Worm (Caenorhabditis elegans) whole organism, L2 larva: ENCODE data around the gene ZK353.9.

Source experiments
- C34F6.9 ChIP-seq: fragments of 150-350 bp; optimal IDR thresholded peaks from 2 replicates; lab custom pipeline; 2014; ENCODE audit warnings: missing biosample characterization, missing genetic modification characterization
- F13H6.1 ChIP-seq: sonication (generic microtip); optimal IDR thresholded peaks from 2 replicates; lab custom pipeline; 2016; ENCODE audit warnings: missing genetic modification characterization, missing compliant biosample characterization
- Y55F3AM.14 ChIP-seq: fragments of 200-800 bp; sonication (Bioruptor generic); optimal IDR thresholded peaks from 2 replicates; lab custom pipeline; 2018; ENCODE audit warnings: mild to moderate bottlenecking, missing genetic modification characterization, missing compliant biosample characterization
- ZK546.5 ChIP-seq: sonication (generic microtip); optimal IDR thresholded peaks from 2 replicates; lab custom pipeline; 2017; ENCODE audit warnings: missing biosample characterization, missing genetic modification characterization
- alr-1 ChIP-seq: fragments of 150-350 bp; optimal IDR thresholded peaks from 2 replicates; lab custom pipeline; 2014; ENCODE audit warnings: missing biosample characterization, missing genetic modification characterization
- aly-2 ChIP-seq: fragments of 150-350 bp; optimal IDR thresholded peaks from 2 replicates; lab custom pipeline; 2014; ENCODE audit warnings: missing biosample characterization, missing genetic modification characterization
- ama-1 ChIP-seq: fragments of 150-350 bp; optimal IDR thresholded peaks from 2 replicates; lab custom pipeline; 2018; ENCODE audit warnings: inconsistent platforms
- blmp-1 ChIP-seq: sonication (generic microtip); optimal IDR thresholded peaks from 2 replicates; lab custom pipeline; 2017; ENCODE audit warnings: missing genetic modification characterization, mild to moderate bottlenecking, missing compliant biosample characterization, antibody characterized with exemption, moderate library complexity; ENCODE audit not compliant: insufficient read depth
- ceh-16 ChIP-seq: fragments of 150-350 bp; optimal IDR thresholded peaks from 2 replicates; lab custom pipeline; 2014; ENCODE audit warnings: missing biosample characterization, missing genetic modification characterization
- crh-2 ChIP-seq: sonication (generic microtip); optimal IDR thresholded peaks from 2 replicates; lab custom pipeline; 2017; ENCODE audit warnings: missing biosample characterization, missing genetic modification characterization
- elt-1 ChIP-seq: fragments of 150-350 bp; optimal IDR thresholded peaks from 2 replicates; lab custom pipeline; 2014; ENCODE audit warnings: missing biosample characterization, missing genetic modification characterization
- fos-1 ChIP-seq: fragments of 150-350 bp; optimal IDR thresholded peaks from 2 replicates; lab custom pipeline; 2014; ENCODE audit warnings: missing biosample characterization, missing genetic modification characterization
- gmeb-1 ChIP-seq: fragments of 150-350 bp; optimal IDR thresholded peaks from 2 replicates; lab custom pipeline; 2014; ENCODE audit warnings: missing biosample characterization, missing genetic modification characterization
- lin-13 ChIP-seq: fragments of 150-350 bp; optimal IDR thresholded peaks from 2 replicates; lab custom pipeline; 2014; ENCODE audit warnings: missing biosample characterization, missing genetic modification reagents, missing genetic modification characterization
- lsy-2 ChIP-seq, 2 experiments: fragments of 150-350 bp in 1 of 2; sonication (generic microtip) in 1 of 2; optimal IDR thresholded peaks; 2 replicates each; lab custom pipeline; 2014 to 2017; ENCODE audit warnings: missing biosample characterization in 2 of 2, missing genetic modification characterization in 2 of 2
- mab-5 ChIP-seq: fragments of 150-350 bp; optimal IDR thresholded peaks from 2 replicates; lab custom pipeline; 2014; ENCODE audit warnings: missing biosample characterization, missing genetic modification characterization
- mdl-1 ChIP-seq, 2 experiments: fragments of 150-350 bp in 1 of 2; sonication (generic microtip) in 1 of 2; optimal IDR thresholded peaks; 2 replicates each; lab custom pipeline; 2017; ENCODE audit warnings: missing biosample characterization in 2 of 2, missing genetic modification characterization in 2 of 2
- nhr-10 ChIP-seq: sonication (generic microtip); optimal IDR thresholded peaks from 2 replicates; lab custom pipeline; 2017; ENCODE audit warnings: missing biosample characterization, missing genetic modification characterization
- nhr-129 ChIP-seq: fragments of 150-350 bp; optimal IDR thresholded peaks from 2 replicates; lab custom pipeline; 2014; ENCODE audit warnings: missing biosample characterization, missing genetic modification characterization
- nhr-21 ChIP-seq: fragments of 150-350 bp; optimal IDR thresholded peaks from 2 replicates; lab custom pipeline; 2014; ENCODE audit warnings: missing biosample characterization, missing genetic modification characterization
- nhr-237 ChIP-seq: fragments of 150-350 bp; optimal IDR thresholded peaks from 2 replicates; lab custom pipeline; 2014; ENCODE audit warnings: missing biosample characterization, missing genetic modification characterization
- nhr-25 ChIP-seq: fragments of 150-350 bp; sonication (generic microtip); optimal IDR thresholded peaks from 3 replicates; lab custom pipeline; 2014; ENCODE audit warnings: missing biosample characterization, missing genetic modification characterization
- nhr-6 ChIP-seq: fragments of 150-350 bp; optimal IDR thresholded peaks from 2 replicates; lab custom pipeline; 2014; ENCODE audit warnings: missing biosample characterization, missing genetic modification characterization
- peb-1 ChIP-seq: fragments of 150-350 bp; optimal IDR thresholded peaks from 2 replicates; lab custom pipeline; 2014; ENCODE audit warnings: missing biosample characterization, missing genetic modification characterization
- skn-1 ChIP-seq: sonication (generic microtip); optimal IDR thresholded peaks from 2 replicates; lab custom pipeline; 2017; ENCODE audit warnings: missing biosample characterization, missing genetic modification characterization
- sma-3 ChIP-seq: sonication (generic microtip); optimal IDR thresholded peaks from 2 replicates; lab custom pipeline; 2016; ENCODE audit warnings: missing genetic modification reagents, missing genetic modification characterization, missing compliant biosample characterization
- sma-9 ChIP-seq, 2 experiments: fragments of 150-350 bp in 1 of 2; sonication (generic microtip) in 1 of 2; optimal IDR thresholded peaks; 2 replicates each; lab custom pipeline; 2014 to 2016; ENCODE audit warnings: missing genetic modification characterization in 2 of 2, mild to moderate bottlenecking in 1 of 2, missing biosample characterization in 1 of 2, missing compliant biosample characterization in 1 of 2, missing genetic modification reagents in 1 of 2, moderate library complexity in 1 of 2
- unc-39 ChIP-seq: fragments of 150-350 bp; optimal IDR thresholded peaks from 2 replicates; lab custom pipeline; 2014; ENCODE audit warnings: missing biosample characterization, missing genetic modification characterization
- unc-55 ChIP-seq: fragments of 150-350 bp; sonication (generic microtip); optimal IDR thresholded peaks from 3 replicates; lab custom pipeline; 2014; ENCODE audit warnings: missing biosample characterization, missing genetic modification reagents, missing genetic modification characterization
- unc-62 ChIP-seq: fragments of 150-350 bp; optimal IDR thresholded peaks from 2 replicates; lab custom pipeline; 2014; ENCODE audit warnings: missing biosample characterization, missing genetic modification reagents, missing genetic modification characterization
- zag-1 ChIP-seq: fragments of 150-350 bp; optimal IDR thresholded peaks from 2 replicates; lab custom pipeline; 2014; ENCODE audit warnings: missing biosample characterization, missing genetic modification characterization
- ztf-1 ChIP-seq: fragments of 200-800 bp; sonication (Bioruptor generic); conservative IDR thresholded peaks from 2 replicates; pipeline ENCODE4 v1.3.6; 2022; ENCODE audit warnings: missing genetic modification characterization, missing compliant biosample characterization
- ztf-11 ChIP-seq: sonication (generic microtip); optimal IDR thresholded peaks from 2 replicates; lab custom pipeline; 2017; ENCODE audit warnings: missing biosample characterization, missing genetic modification characterization
- ztf-4 ChIP-seq: fragments of 150-350 bp; optimal IDR thresholded peaks from 2 replicates; lab custom pipeline; 2014; ENCODE audit warnings: missing biosample characterization, missing genetic modification characterization

Gene ZK353.9

DNA sequence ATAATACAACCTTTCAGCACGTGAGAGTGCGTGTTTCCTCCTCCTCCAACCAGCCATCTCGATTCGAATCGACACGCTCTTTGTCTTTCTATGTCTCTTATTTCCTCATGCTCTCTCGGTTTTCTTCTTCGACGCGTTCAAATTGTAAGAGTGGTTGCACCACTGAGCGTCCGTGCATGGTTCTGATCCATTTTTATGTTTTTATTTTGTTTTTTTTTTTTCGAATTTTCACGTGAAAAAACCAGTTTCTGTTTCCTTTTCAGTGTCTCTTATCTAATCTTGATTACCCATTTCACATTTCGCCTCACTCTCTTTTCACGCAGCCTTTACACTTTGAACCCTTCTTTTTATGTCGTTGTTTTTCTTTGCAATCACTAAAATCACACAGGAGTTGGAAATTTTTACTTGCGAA is 38.4 kb upstream of the ZK353.9 start:
- TF ChIP-seq F13H6.1: peak; percentile 54
- peak; percentile 52 for TF ChIP-seq blmp-1
- TF ChIP-seq zag-1 (tag; lab: Kevin White, UChicago): no peak
- TF ChIP-seq lin-13 (GFP tag; lab: Kevin White, UChicago): no peak
- TF ChIP-seq sma-3 (GFP tag; lab: Kevin White, UChicago): peak; percentile 2
- peak; percentile 39 for TF ChIP-seq crh-2 (tag; lab: Kevin White, UChicago)
- peak; percentile 53 for TF ChIP-seq nhr-21 (tag; lab: Kevin White, UChicago)
- TF ChIP-seq nhr-129 (tag; lab: Kevin White, UChicago): peak; percentile 50
- peak; percentile 2 for TF ChIP-seq unc-55 (GFP tag; lab: Kevin White, UChicago)
- peak; percentile 53 for TF ChIP-seq nhr-25 (tag; lab: Kevin White, UChicago)
- TF ChIP-seq mdl-1 (tag; optimal IDR thresholded peaks at IDR 0.05; lab: Kevin White, UChicago): peak in 1 of 2 experiments; percentile 17
- peak; percentile 68 for TF ChIP-seq C34F6.9 (tag; lab: Kevin White, UChicago)
- TF ChIP-seq lsy-2 (tag; optimal IDR thresholded peaks at IDR 0.05; lab: Kevin White, UChicago): peak in 1 of 2 experiments; percentile 63
- peak; percentile 46 for TF ChIP-seq fos-1 (tag; lab: Kevin White, UChicago)
- no peak for TF ChIP-seq ama-1 (lab: Kevin White, UChicago)
- TF ChIP-seq Y55F3AM.14 (GFP tag; lab: Kevin White, UChicago): peak; percentile 39

- TF ChIP-seq fos-1 (tag; lab: Kevin White, UChicago): no peak
- no peak for TF ChIP-seq ztf-4 (tag; lab: Kevin White, UChicago)
- no peak for TF ChIP-seq zag-1 (tag; lab: Kevin White, UChicago)
- no peak for TF ChIP-seq crh-2 (tag; lab: Kevin White, UChicago)
- TF ChIP-seq unc-39 (tag; lab: Kevin White, UChicago): no peak
Measured at ce11 chrIII:8371595-8372305, 37.5 kb upstream of the ZK353.9 start, which contains the start of gene lmbr-1. lmbr-1 (plus strand) TSS chrIII:8372255.

DNA sequence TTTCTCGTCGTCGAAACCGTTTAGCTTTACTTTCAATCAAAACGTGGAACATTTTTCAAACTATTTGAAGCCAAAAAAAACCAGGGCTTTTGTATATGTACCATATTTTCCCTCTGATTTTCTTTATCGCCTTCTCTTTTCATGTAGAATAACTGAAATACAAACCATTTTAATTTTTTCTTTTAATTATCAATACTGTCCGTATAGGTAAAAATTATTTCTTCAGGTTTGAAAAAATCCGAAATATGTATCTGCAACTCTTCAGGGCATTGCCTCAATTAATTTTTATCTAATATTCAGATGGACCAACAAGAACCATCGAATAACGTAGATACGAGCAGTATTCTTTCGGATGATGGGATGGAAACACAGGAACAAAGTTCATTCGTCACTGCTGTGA is 34.3 kb upstream of the ZK353.9 start, which contains the start of gene met-2:
Gene met-2, plus strand, starts transcription at position 301 of the 400 bp plus-strand sequence.
- TF ChIP-seq unc-39 (tag; lab: Kevin White, UChicago) (no peak), sma-9 (GFP tag; optimal IDR thresholded peaks at IDR 0.05; lab: Kevin White, UChicago) (no peak), sma-9 (tag; optimal IDR thresholded peaks at IDR 0.05; lab: Kevin White, UChicago) (no peak), mab-5 (tag; lab: Kevin White, UChicago) (no peak), nhr-237 (tag; lab: Kevin White, UChicago) (no peak), skn-1 (tag; lab: Kevin White, UChicago) (no peak), unc-62 (no peak), ZK546.5 (tag; lab: Kevin White, UChicago) (no peak), ceh-16 (tag; lab: Kevin White, UChicago) (no peak), nhr-129 (tag; lab: Kevin White, UChicago) (no peak)

DNA sequence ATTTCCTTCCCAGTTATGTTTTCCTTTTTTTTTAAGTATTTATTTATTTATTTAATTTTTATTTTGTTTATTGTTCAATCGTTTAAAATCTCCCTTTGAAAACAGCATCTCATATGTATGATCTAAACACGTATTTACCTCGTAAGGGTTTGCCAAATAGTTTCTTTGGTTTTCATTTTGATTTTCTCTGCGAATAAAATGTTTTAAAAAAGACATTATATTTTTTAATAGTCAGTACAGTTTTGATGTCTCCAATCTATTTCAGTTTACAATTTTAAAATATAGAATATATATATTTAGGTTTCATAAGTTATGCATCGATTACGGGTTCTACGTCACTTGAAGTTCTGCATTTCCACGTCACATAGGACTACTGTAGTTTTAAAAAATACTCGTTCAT is 28.7 kb upstream of the ZK353.9 start, which contains the start of gene R05D3.12:
Gene R05D3.12, plus strand, starts transcription at position 301 of the 400 bp plus-strand sequence.
- TF ChIP-seq peb-1: no peak
- no peak for TF ChIP-seq mab-5 (tag; lab: Kevin White, UChicago)
- TF ChIP-seq alr-1: no peak
- no peak for TF ChIP-seq blmp-1
- TF ChIP-seq ztf-4 (tag; lab: Kevin White, UChicago): no peak
- TF ChIP-seq nhr-10: no peak
- TF ChIP-seq unc-55 (GFP tag; lab: Kevin White, UChicago): no peak
- no peak for TF ChIP-seq ztf-11 (tag; lab: Kevin White, UChicago)
- TF ChIP-seq gmeb-1: no peak
- TF ChIP-seq skn-1 (tag; lab: Kevin White, UChicago): no peak
- TF ChIP-seq ceh-16 (tag; lab: Kevin White, UChicago): no peak
- TF ChIP-seq nhr-6 (tag; lab: Kevin White, UChicago): no peak
- no peak for TF ChIP-seq aly-2 (tag; lab: Kevin White, UChicago)
- TF ChIP-seq nhr-25 (tag; lab: Kevin White, UChicago): no peak
- TF ChIP-seq elt-1 (tag; lab: Kevin White, UChicago): no peak
- no peak for TF ChIP-seq ztf-1 (GFP tag; lab: Robert Waterston, UW)
- no peak for TF ChIP-seq unc-39 (tag; lab: Kevin White, UChicago)
